Worm (Caenorhabditis elegans) whole organism, L4/young adult: Measurements from ENCODE around the gene srz-13.

Experiments used
- W03F9.2 ChIP-seq: fragments of 150-350 bp; optimal IDR thresholded peaks from 2 replicates; lab custom pipeline; 2014; ENCODE audit warnings: missing biosample characterization, missing genetic modification characterization
- dao-5 ChIP-seq: sonication (generic microtip); optimal IDR thresholded peaks from 2 replicates; lab custom pipeline; 2016; ENCODE audit warnings: missing genotype, missing genetic modification characterization, moderate library complexity, missing compliant biosample characterization
- him-1 ChIP-seq: sonication (generic microtip); optimal IDR thresholded peaks from 2 replicates; lab custom pipeline; 2016; ENCODE audit warnings: missing genotype, missing genetic modification reagents, missing genetic modification characterization, missing compliant biosample characterization

The srz-13 gene

ce11 chrV:16162124-16162735, 20.0 kb upstream of the srz-13 start, which contains the start of the genes str-109 and F10A3.11:
str-109 (minus strand) TSS chrV:16162224.
F10A3.11 (plus strand) TSS chrV:16162685.
- TF ChIP-seq dao-5 (tag; lab: Kevin White, UChicago), result no peak
- TF ChIP-seq him-1 (tag; lab: Kevin White, UChicago), result no peak
- TF ChIP-seq W03F9.2 (tag; lab: Kevin White, UChicago), result no peak

ce11 chrV:16163719-16164118, 18.5 kb upstream of the srz-13 start, which contains the start of gene F10A3.12:
F10A3.12 (plus strand) TSS chrV:16164019.
- TF ChIP-seq W03F9.2 (tag; lab: Kevin White, UChicago) (no peak), dao-5 (tag; lab: Kevin White, UChicago) (no peak), him-1 (tag; lab: Kevin White, UChicago) (no peak)

- TF ChIP-seq dao-5 (tag; lab: Kevin White, UChicago) (no peak), W03F9.2 (tag; lab: Kevin White, UChicago) (no peak), him-1 (tag; lab: Kevin White, UChicago) (no peak)
Observed at ce11 chrV:16165936-16166335, 16.3 kb upstream of the srz-13 start, which contains the start of gene str-108. str-108 (plus strand) TSS chrV:16166236.

ce11 chrV:16169026-16169425, 13.2 kb upstream of the srz-13 start, which contains the start of gene str-111:
str-111 (minus strand) TSS chrV:16169126.
- TF ChIP-seq dao-5 (tag; lab: Kevin White, UChicago) (no peak), W03F9.2 (tag; lab: Kevin White, UChicago) (no peak), him-1 (tag; lab: Kevin White, UChicago) (no peak)

ce11 chrV:16171721-16172120, 10.5 kb upstream of the srz-13 start, which contains the start of gene K05D4.9:
K05D4.9 (minus strand) TSS chrV:16171821.
- TF ChIP-seq W03F9.2 (tag; lab: Kevin White, UChicago) (no peak), dao-5 (tag; lab: Kevin White, UChicago) (no peak), him-1 (tag; lab: Kevin White, UChicago) (no peak)

ce11 chrV:16174109-16174508, 8.1 kb upstream of the srz-13 start:
- TF ChIP-seq dao-5 (tag; lab: Kevin White, UChicago) (no peak), him-1 (tag; lab: Kevin White, UChicago) (no peak), W03F9.2 (tag; lab: Kevin White, UChicago) (no peak)

- TF ChIP-seq W03F9.2 (tag; lab: Kevin White, UChicago) (no peak), him-1 (tag; lab: Kevin White, UChicago) (no peak), dao-5 (tag; lab: Kevin White, UChicago) (no peak)
Observed at ce11 chrV:16175227-16175626, 7.0 kb upstream of the srz-13 start.

ce11 chrV:16175757-16176156, 6.5 kb upstream of the srz-13 start, which contains the start of gene cyp-33D1:
cyp-33D1 (minus strand) TSS chrV:16175857.
- TF ChIP-seq dao-5 (tag; lab: Kevin White, UChicago), result no peak
- TF ChIP-seq him-1 (tag; lab: Kevin White, UChicago), result no peak
- TF ChIP-seq W03F9.2 (tag; lab: Kevin White, UChicago), result no peak

ce11 chrV:16180350-16180749, 1.9 kb upstream of the srz-13 start, which contains the start of gene str-106:
str-106 (plus strand) TSS chrV:16180650.
- TF ChIP-seq W03F9.2 (tag; lab: Kevin White, UChicago) (no peak), him-1 (tag; lab: Kevin White, UChicago) (no peak), dao-5 (tag; lab: Kevin White, UChicago) (no peak)

ce11 chrV:16182918-16183317, 708 bp downstream of the srz-13 start, which contains the start of gene srh-277:
srh-277 (plus strand) TSS chrV:16183218.
- TF ChIP-seq W03F9.2 (tag; lab: Kevin White, UChicago), result no peak
- no peak for TF ChIP-seq dao-5 (tag; lab: Kevin White, UChicago)
- no peak for TF ChIP-seq him-1 (tag; lab: Kevin White, UChicago)

- no peak for TF ChIP-seq him-1 (tag; lab: Kevin White, UChicago)
- no peak for TF ChIP-seq dao-5 (tag; lab: Kevin White, UChicago)
- no peak for TF ChIP-seq W03F9.2 (tag; lab: Kevin White, UChicago)
Observed at ce11 chrV:16183357-16183756, 1.1 kb downstream of the srz-13 start, which contains the start of gene srz-14. srz-14 (plus strand) TSS chrV:16183657.

- TF ChIP-seq dao-5 (tag; lab: Kevin White, UChicago) (no peak), W03F9.2 (tag; lab: Kevin White, UChicago) (no peak), him-1 (tag; lab: Kevin White, UChicago) (no peak)
Observed at ce11 chrV:16190485-16190884, 8.3 kb downstream of the srz-13 start, which contains the start of gene srh-281. srh-281 (plus strand) TSS chrV:16190785.

- TF ChIP-seq him-1 (tag; lab: Kevin White, UChicago), result no peak
- TF ChIP-seq dao-5 (tag; lab: Kevin White, UChicago), result no peak
- TF ChIP-seq W03F9.2 (tag; lab: Kevin White, UChicago), result no peak
Observed at ce11 chrV:16192114-16192513, 9.9 kb downstream of the srz-13 start, which contains the start of gene srh-279. srh-279 (plus strand) TSS chrV:16192414.
